Worm (Caenorhabditis elegans) whole organism, L1 larva: ENCODE measurements around the gene F32D8.4.

Experiments used
- C16A3.4 ChIP-seq: fragments of 150-350 bp; optimal IDR thresholded peaks from 2 replicates; lab custom pipeline; 2014; ENCODE audit warnings: missing biosample characterization, missing genetic modification characterization
- C34B4.2 ChIP-seq: sonication (generic microtip); optimal IDR thresholded peaks from 2 replicates; lab custom pipeline; 2017; ENCODE audit warnings: mild to moderate bottlenecking, missing genetic modification characterization, missing compliant biosample characterization
- F16B12.6 ChIP-seq: fragments of 150-350 bp; optimal IDR thresholded peaks from 2 replicates; lab custom pipeline; 2014; ENCODE audit warnings: missing biosample characterization, missing genetic modification characterization
- ama-1 ChIP-seq: fragments of 150-350 bp; optimal IDR thresholded peaks from 2 replicates; lab custom pipeline; 2014
- ceh-63 ChIP-seq: fragments of 200-800 bp; sonication (Bioruptor generic); optimal IDR thresholded peaks from 2 replicates; lab custom pipeline; 2018; ENCODE audit warnings: mild to moderate bottlenecking, missing genetic modification characterization, missing compliant biosample characterization
- ceh-8 ChIP-seq: fragments of 200-800 bp; sonication (Bioruptor generic); optimal IDR thresholded peaks from 2 replicates; lab custom pipeline; 2018; ENCODE audit warnings: mild to moderate bottlenecking, missing genetic modification characterization, moderate library complexity, missing compliant biosample characterization
- ceh-88 ChIP-seq: fragments of 200-800 bp; sonication (Bioruptor generic); IDR thresholded peaks from 2 replicates; pipeline ENCODE4 v1.3.6; 2022; ENCODE audit warnings: missing genetic modification characterization, missing compliant biosample characterization
- ceh-90 ChIP-seq: sonication (generic microtip); optimal IDR thresholded peaks from 2 replicates; lab custom pipeline; 2016; ENCODE audit warnings: missing genetic modification characterization, missing compliant biosample characterization
- efl-1 ChIP-seq, 4 experiments: fragments of 150-350 bp; optimal IDR thresholded peaks in 3 of 4; peaks in 1 of 4; 1 replicate in 1 of 4; 2 replicates in 3 of 4; lab custom pipeline; 2014; ENCODE audit warnings: missing biosample characterization in 2 of 4, missing genetic modification characterization in 2 of 4, missing genetic modification reagents in 2 of 4
- egl-13 ChIP-seq: sonication (generic microtip); optimal IDR thresholded peaks from 2 replicates; lab custom pipeline; 2016; ENCODE audit warnings: missing genotype, missing genetic modification reagents, missing genetic modification characterization, missing compliant biosample characterization
- fkh-10 ChIP-seq: sonication (generic microtip); optimal IDR thresholded peaks from 2 replicates; lab custom pipeline; 2017; ENCODE audit warnings: missing biosample characterization, missing genetic modification reagents, missing genetic modification characterization
- fkh-4 ChIP-seq: sonication (generic microtip); optimal IDR thresholded peaks from 2 replicates; lab custom pipeline; 2016; ENCODE audit warnings: missing compliant biosample characterization, missing genetic modification characterization, borderline replicate concordance
- fos-1 ChIP-seq: fragments of 150-350 bp; optimal IDR thresholded peaks from 2 replicates; lab custom pipeline; 2014; ENCODE audit warnings: missing biosample characterization, missing genetic modification characterization
- grh-1 ChIP-seq: fragments of 200-800 bp; sonication (Bioruptor generic); IDR thresholded peaks from 2 replicates; pipeline ENCODE4 v1.3.6; 2022; ENCODE audit warnings: missing genetic modification reagents, missing genetic modification characterization, missing compliant biosample characterization
- hlh-17 ChIP-seq: fragments of 200-800 bp; sonication (Bioruptor generic); optimal IDR thresholded peaks from 2 replicates; lab custom pipeline; 2018; ENCODE audit warnings: missing genetic modification characterization, mild to moderate bottlenecking, missing compliant biosample characterization, moderate library complexity, borderline replicate concordance
- hlh-4 ChIP-seq: sonication (generic microtip); optimal IDR thresholded peaks from 2 replicates; lab custom pipeline; 2016; ENCODE audit warnings: mild to moderate bottlenecking, missing genetic modification characterization, missing compliant biosample characterization
- irx-1 ChIP-seq: sonication (generic microtip); optimal IDR thresholded peaks from 2 replicates; lab custom pipeline; 2016; ENCODE audit warnings: missing genetic modification characterization, missing compliant biosample characterization
- isw-1 ChIP-seq: fragments of 200-800 bp; sonication (Bioruptor generic); IDR thresholded peaks from 2 replicates; pipeline ENCODE4 v1.3.6; 2022; ENCODE audit warnings: missing genetic modification characterization, missing compliant biosample characterization
- jun-1 ChIP-seq: fragments of 150-350 bp; optimal IDR thresholded peaks from 2 replicates; lab custom pipeline; 2014; ENCODE audit warnings: missing biosample characterization, missing genetic modification reagents, missing genetic modification characterization
- lin-15B ChIP-seq: fragments of 150-350 bp; sonication (generic microtip); optimal IDR thresholded peaks from 3 replicates; lab custom pipeline; 2014; ENCODE audit warnings: missing biosample characterization, missing genetic modification characterization
- lsy-2 ChIP-seq, 2 experiments: fragments of 150-350 bp; optimal IDR thresholded peaks; 2 replicates each; lab custom pipeline; 2014; ENCODE audit warnings: missing biosample characterization in 2 of 2, missing genetic modification characterization in 2 of 2
- mdl-1 ChIP-seq, 2 experiments: fragments of 150-350 bp; optimal IDR thresholded peaks; 2 replicates each; lab custom pipeline; 2014 to 2017; ENCODE audit warnings: missing biosample characterization in 2 of 2, missing genetic modification characterization in 2 of 2, inconsistent platforms in 1 of 2
- mef-2 ChIP-seq: fragments of 150-350 bp; optimal IDR thresholded peaks from 2 replicates; lab custom pipeline; 2014; ENCODE audit warnings: missing biosample characterization, missing genetic modification characterization
- nhr-11 ChIP-seq: fragments of 150-350 bp; optimal IDR thresholded peaks from 2 replicates; lab custom pipeline; 2014; ENCODE audit warnings: missing biosample characterization, missing genetic modification characterization
- nhr-12 ChIP-seq: sonication (generic microtip); optimal IDR thresholded peaks from 2 replicates; lab custom pipeline; 2017; ENCODE audit warnings: missing biosample characterization, missing genetic modification characterization
- nhr-47 ChIP-seq: sonication (generic microtip); optimal IDR thresholded peaks from 2 replicates; lab custom pipeline; 2016; ENCODE audit warnings: mild to moderate bottlenecking, missing genetic modification characterization, moderate library complexity, missing compliant biosample characterization
- nhr-71 ChIP-seq: sonication (generic microtip); optimal IDR thresholded peaks from 2 replicates; lab custom pipeline; 2016; ENCODE audit warnings: mild to moderate bottlenecking, missing genetic modification characterization, moderate library complexity, missing compliant biosample characterization
- nhr-76 ChIP-seq: sonication (generic microtip); optimal IDR thresholded peaks from 2 replicates; lab custom pipeline; 2017; ENCODE audit warnings: missing biosample characterization, missing genetic modification characterization
- nhr-85 ChIP-seq: sonication (generic microtip); peaks from one replicate; lab custom pipeline; 2016; ENCODE audit warnings: missing genetic modification characterization, inconsistent platforms, missing compliant biosample characterization
- nhr-90 ChIP-seq: sonication (generic microtip); optimal IDR thresholded peaks from 2 replicates; lab custom pipeline; 2016; ENCODE audit warnings: mild to moderate bottlenecking, missing genetic modification characterization, missing compliant biosample characterization; ENCODE audit not compliant: poor library complexity
- pqm-1 ChIP-seq: sonication (generic microtip); optimal IDR thresholded peaks from 3 replicates; lab custom pipeline; 2017; ENCODE audit warnings: missing biosample characterization, missing genetic modification characterization
- rnt-1 ChIP-seq: sonication (generic microtip); optimal IDR thresholded peaks from 2 replicates; lab custom pipeline; 2016; ENCODE audit warnings: mild to moderate bottlenecking, missing genetic modification characterization, moderate library complexity, missing compliant biosample characterization
- snu-23 ChIP-seq: sonication (generic microtip); optimal IDR thresholded peaks from 2 replicates; lab custom pipeline; 2016; ENCODE audit warnings: missing genetic modification characterization, missing compliant biosample characterization
- sox-4 ChIP-seq: sonication (generic microtip); optimal IDR thresholded peaks from 2 replicates; lab custom pipeline; 2016; ENCODE audit warnings: missing genetic modification characterization, missing compliant biosample characterization
- sptf-1 ChIP-seq: fragments of 150-350 bp; optimal IDR thresholded peaks from 2 replicates; lab custom pipeline; 2014; ENCODE audit warnings: missing biosample characterization, missing genetic modification characterization
- swsn-7 ChIP-seq: sonication (generic microtip); optimal IDR thresholded peaks from 2 replicates; lab custom pipeline; 2016; ENCODE audit warnings: missing genetic modification characterization, missing compliant biosample characterization
- tbx-2 ChIP-seq: sonication (generic microtip); optimal IDR thresholded peaks from 2 replicates; lab custom pipeline; 2016; ENCODE audit warnings: missing genetic modification characterization, missing compliant biosample characterization
- unc-130 ChIP-seq: fragments of 150-350 bp; optimal IDR thresholded peaks from 2 replicates; lab custom pipeline; 2017; ENCODE audit warnings: missing biosample characterization, missing genetic modification characterization, inconsistent platforms
- unc-30 ChIP-seq: sonication (generic microtip); optimal IDR thresholded peaks from 2 replicates; lab custom pipeline; 2017; ENCODE audit warnings: missing biosample characterization, missing genetic modification characterization
- unc-98 ChIP-seq: fragments of 200-800 bp; sonication (Bioruptor generic); IDR thresholded peaks from 2 replicates; pipeline ENCODE4 v1.3.6; 2022; ENCODE audit warnings: missing genetic modification characterization, missing compliant biosample characterization
- vab-15 ChIP-seq: sonication (generic microtip); optimal IDR thresholded peaks from 2 replicates; lab custom pipeline; 2017; ENCODE audit warnings: missing genotype, mild to moderate bottlenecking, missing genetic modification characterization, missing compliant biosample characterization
- zag-1 ChIP-seq: fragments of 150-350 bp; optimal IDR thresholded peaks from 2 replicates; lab custom pipeline; 2014; ENCODE audit warnings: missing biosample characterization, missing genetic modification characterization
- zip-4 ChIP-seq: fragments of 200-800 bp; sonication (Bioruptor generic); optimal IDR thresholded peaks from 2 replicates; lab custom pipeline; 2018; ENCODE audit warnings: mild to moderate bottlenecking, missing genetic modification characterization, moderate library complexity, missing compliant biosample characterization
- ztf-4 ChIP-seq: fragments of 150-350 bp; optimal IDR thresholded peaks from 2 replicates; lab custom pipeline; 2014; ENCODE audit warnings: missing biosample characterization, missing genetic modification characterization

F32D8.4 gene

DNA sequence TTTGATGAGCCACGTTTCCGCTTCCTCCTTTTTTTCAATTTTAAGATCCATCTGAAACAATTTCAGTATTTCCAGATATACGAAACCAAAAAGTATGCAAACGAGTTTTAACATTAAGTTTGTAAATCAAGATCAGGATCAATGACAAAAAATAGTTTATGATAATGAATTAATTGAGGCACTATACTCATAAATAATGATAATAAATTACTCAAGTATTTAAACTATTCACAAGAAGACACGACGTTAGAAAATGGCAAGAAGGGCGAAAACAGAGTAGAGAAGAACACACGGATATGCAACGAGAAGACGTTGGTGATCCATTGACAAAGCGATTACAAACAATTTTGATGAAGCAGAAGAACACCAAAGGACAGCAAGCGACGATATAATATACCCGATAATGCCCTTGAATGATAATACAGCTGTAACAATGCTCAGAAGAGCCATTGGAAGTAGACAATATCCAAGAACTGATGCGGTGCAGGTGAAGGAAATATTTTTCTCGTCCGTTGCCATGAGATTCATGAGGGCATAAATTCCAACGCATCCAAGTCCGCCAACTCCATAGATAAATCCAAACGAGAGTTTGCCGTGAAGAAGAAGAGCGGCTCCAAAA, at the start of gene F32D8.4:
Gene F32D8.4 (minus strand): TSS at position 51 of the 619 bp plus-strand sequence.
- TF ChIP-seq efl-1 (optimal IDR thresholded peaks at IDR 0.05; lab: Kevin White, UChicago), result no peak
- peak in 1 of 2 experiments; percentile 90 for TF ChIP-seq efl-1 (GFP tag; optimal IDR thresholded peaks at IDR 0.05 in 1 of 2; lab: Kevin White, UChicago)
- TF ChIP-seq sptf-1 (tag; lab: Kevin White, UChicago), result no peak
- TF ChIP-seq C34B4.2 (tag; lab: Kevin White, UChicago), result no peak

DNA sequence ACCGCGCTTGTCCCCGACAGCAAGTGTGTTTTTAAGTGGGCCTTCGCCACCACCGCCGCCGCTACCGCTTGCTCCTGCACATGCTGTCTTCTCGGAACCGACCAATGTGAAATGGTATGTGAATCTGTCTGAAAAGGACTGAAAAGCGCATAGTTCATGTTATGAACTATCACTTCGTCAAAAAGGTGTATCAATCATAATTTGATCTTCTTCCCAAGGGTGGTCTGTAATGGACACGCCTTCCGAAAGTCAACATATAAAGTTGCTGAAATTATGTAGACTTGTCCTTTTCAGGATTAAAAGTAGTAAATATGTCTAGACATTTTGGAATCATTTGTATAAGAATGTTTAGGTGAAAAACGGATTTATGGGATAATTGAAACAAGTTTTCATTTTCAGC, 48.8 kb upstream of the F32D8.4 start, which contains the start of gene zip-9:
Gene zip-9 (plus strand): TSS at position 301 of the 400 bp plus-strand sequence.
- TF ChIP-seq efl-1 (optimal IDR thresholded peaks at IDR 0.05; lab: Kevin White, UChicago) (no peak), efl-1 (GFP tag; optimal IDR thresholded peaks at IDR 0.05 in 1 of 2; lab: Kevin White, UChicago) (peak in 1 of 2 experiments; percentile 20), swsn-7 (tag; lab: Kevin White, UChicago) (no peak)
- TF ChIP-seq, all 84 proteins: peak for 1

DNA sequence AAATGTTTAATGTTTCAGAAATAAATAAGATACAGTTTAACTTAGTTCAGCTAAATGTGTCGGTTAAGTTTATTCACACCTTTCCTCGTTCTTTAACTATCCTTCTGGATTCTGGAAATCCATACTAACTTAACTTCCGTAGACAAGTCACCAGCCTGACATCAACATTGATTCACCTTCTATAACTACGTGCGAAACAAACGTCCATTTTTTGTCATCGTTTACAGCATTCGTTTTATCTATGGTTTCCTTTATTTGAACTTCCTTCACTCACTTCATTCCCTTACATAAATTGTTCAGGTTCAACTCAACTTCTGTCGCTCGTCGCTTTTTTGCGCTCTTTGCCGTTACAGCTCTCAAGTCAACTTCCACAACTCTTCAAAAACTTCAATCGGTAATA, 47.8 kb upstream of the F32D8.4 start, which contains the start of gene F17C11.26:
Gene F17C11.26 (plus strand): TSS at position 301 of the 400 bp plus-strand sequence.
- TF ChIP-seq irx-1 (tag; lab: Kevin White, UChicago), result no peak
- no peak for TF ChIP-seq tbx-2
- no peak for TF ChIP-seq vab-15 (tag; lab: Kevin White, UChicago)
- no peak for TF ChIP-seq fkh-4 (tag; lab: Kevin White, UChicago)
- TF ChIP-seq nhr-90 (tag; lab: Kevin White, UChicago), result no peak
- no peak for TF ChIP-seq nhr-85 (tag; lab: Kevin White, UChicago)

DNA sequence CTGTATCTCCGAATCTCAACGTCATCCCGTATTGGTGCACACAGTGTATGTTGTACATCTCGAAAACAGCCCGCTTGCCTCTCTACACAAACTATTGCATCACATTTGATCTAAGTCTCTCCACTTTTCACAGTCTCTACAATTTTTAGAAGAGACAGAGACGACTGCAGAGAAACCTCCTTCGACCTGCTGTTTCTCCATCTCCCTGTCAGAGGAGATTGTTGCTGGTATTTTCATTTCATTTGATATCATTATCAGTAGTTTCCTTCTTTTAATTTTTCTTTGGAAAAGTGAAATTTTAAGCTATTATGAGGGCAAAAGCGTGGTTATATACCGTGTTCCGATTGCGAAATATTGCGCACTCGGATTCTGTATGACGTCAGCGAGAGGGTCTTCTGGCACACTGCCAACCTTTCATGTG, 47.2 kb upstream of the F32D8.4 start:
- TF ChIP-seq egl-13 (tag; lab: Kevin White, UChicago) (no peak), ceh-63 (GFP tag; lab: Kevin White, UChicago) (no peak), fkh-10 (peak; percentile 18), sox-4 (tag; lab: Kevin White, UChicago) (no peak), unc-130 (tag; lab: Kevin White, UChicago) (no peak), lsy-2 (tag; optimal IDR thresholded peaks at IDR 0.05; lab: Kevin White, UChicago) (peak; percentile 53 to 70), mdl-1 (tag; optimal IDR thresholded peaks at IDR 0.05; lab: Kevin White, UChicago) (peak in 1 of 2 experiments; percentile 53), nhr-11 (tag; lab: Kevin White, UChicago) (no peak), C16A3.4 (tag; lab: Kevin White, UChicago) (peak; percentile 62), fos-1 (tag; lab: Kevin White, UChicago) (peak; percentile 62), lin-15B (no peak), hlh-17 (GFP tag; lab: Kevin White, UChicago) (no peak), rnt-1 (peak; percentile 60), unc-30 (tag; lab: Kevin White, UChicago) (no peak), ama-1 (lab: Kevin White, UChicago) (peak; percentile 23), nhr-71 (peak; percentile 83), fkh-4 (tag; lab: Kevin White, UChicago) (no peak), zag-1 (no peak), grh-1 (no peak), C34B4.2 (tag; lab: Kevin White, UChicago) (no peak), efl-1 (optimal IDR thresholded peaks at IDR 0.05; lab: Kevin White, UChicago) (peak; percentile 38 to 67), efl-1 (GFP tag; optimal IDR thresholded peaks at IDR 0.05 in 1 of 2; lab: Kevin White, UChicago) (no peak), nhr-76 (tag; lab: Kevin White, UChicago) (no peak), nhr-12 (tag; lab: Kevin White, UChicago) (no peak), pqm-1 (peak; percentile 16), ceh-88 (GFP tag; lab: Robert Waterston, UW) (no peak), isw-1 (GFP tag; lab: Robert Waterston, UW) (no peak), F16B12.6 (tag; lab: Kevin White, UChicago) (no peak), jun-1 (tag; lab: Kevin White, UChicago) (peak; percentile 62), irx-1 (tag; lab: Kevin White, UChicago) (no peak), ztf-4 (tag; lab: Kevin White, UChicago) (peak; percentile 16), snu-23 (GFP tag; lab: Kevin White, UChicago) (peak; percentile 78), unc-98 (GFP tag; lab: Robert Waterston, UW) (no peak), nhr-47 (tag; lab: Kevin White, UChicago) (peak; percentile 57), sptf-1 (tag; lab: Kevin White, UChicago) (no peak), ceh-90 (tag; lab: Kevin White, UChicago) (peak; percentile 14), ceh-8 (GFP tag; lab: Kevin White, UChicago) (no peak), hlh-4 (tag; lab: Kevin White, UChicago) (no peak), zip-4 (peak; percentile 71), mef-2 (tag; lab: Kevin White, UChicago) (no peak)
